Fruit fly (Drosophila melanogaster): Measurements from ENCODE around the gene Orct2.

DNA sequence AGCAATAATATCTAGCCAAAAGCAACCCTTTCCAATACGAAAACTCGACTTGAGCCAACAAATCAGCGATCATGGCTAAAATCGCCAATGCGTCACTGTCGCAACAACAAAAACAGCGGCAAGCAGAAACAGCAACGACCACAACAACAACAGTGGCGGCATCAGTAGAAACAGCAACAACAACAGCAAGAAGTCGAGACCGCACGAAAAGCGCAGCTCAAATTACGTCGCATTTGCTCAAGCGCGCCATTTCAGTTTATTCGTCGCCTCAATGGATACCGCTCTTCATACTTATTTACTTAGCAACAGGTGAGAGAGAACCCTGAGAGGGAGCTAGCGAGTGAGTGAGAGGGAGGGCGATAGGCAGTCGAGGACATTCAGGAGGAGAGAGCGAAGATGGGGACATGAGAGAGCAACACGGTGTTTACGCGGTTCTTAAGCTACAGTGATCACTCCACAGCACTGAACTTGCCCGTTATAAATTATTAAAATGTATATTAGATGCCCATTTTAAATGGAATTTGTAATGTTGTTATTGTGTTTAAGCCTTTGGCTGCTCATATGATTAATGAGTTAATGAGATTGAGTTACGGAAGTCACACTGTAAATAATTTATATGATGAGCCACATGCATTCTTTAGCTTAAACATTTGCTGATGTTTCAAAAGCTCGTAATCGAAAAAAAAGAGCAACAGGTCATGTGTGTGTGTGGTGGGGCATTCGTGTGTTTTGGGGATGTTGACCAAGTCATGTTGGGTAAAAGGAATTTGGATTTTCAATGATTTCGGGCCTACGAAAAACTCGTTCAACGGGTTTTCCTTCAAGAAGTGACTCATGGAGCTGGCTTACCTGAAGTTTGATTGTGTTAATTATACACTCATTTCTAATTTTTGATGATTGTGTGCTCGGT lies 23.0 kb downstream of the Orct2 start:
- TF ChIP-seq CG13204 (GFP tag; optimal IDR thresholded peaks at IDR 0.05): peak; percentile 93
- TF ChIP-seq CG34367 (tag; optimal IDR thresholded peaks at IDR 0.05): peak; percentile 97
- peak; percentile 98 for TF ChIP-seq Pif1B (GFP tag; optimal IDR thresholded peaks at IDR 0.05)
- peak; percentile 76 for TF ChIP-seq D1 (tag; optimal IDR thresholded peaks at IDR 0.05)
- TF ChIP-seq CG9948 (tag; optimal IDR thresholded peaks at IDR 0.05): peak; percentile 96
- TF ChIP-seq CG32121 (GFP tag; IDR thresholded peaks at IDR 0.05): peak; percentile 86
- TF ChIP-seq fd96Ca (GFP tag; IDR thresholded peaks at IDR 0.05): peak; percentile 91
- peak; percentile 86 for TF ChIP-seq rn (GFP tag; IDR thresholded peaks at IDR 0.05)
- peak; percentile 75 for TF ChIP-seq gl (tag; optimal IDR thresholded peaks at IDR 0.05)
- TF ChIP-seq Snoo (tag; optimal IDR thresholded peaks at IDR 0.05): peak; percentile 98
- peak; percentile 52 for TF ChIP-seq EcR (GFP tag; optimal IDR thresholded peaks at IDR 0.05)
- TF ChIP-seq Pif1A (GFP tag; optimal IDR thresholded peaks at IDR 0.05): peak; percentile 97
- peak; percentile 97 for TF ChIP-seq CG15710 (tag; optimal IDR thresholded peaks at IDR 0.05)
- peak; percentile 97 for TF ChIP-seq CG4496 (GFP tag; IDR thresholded peaks at IDR 0.05)
